Worm (Caenorhabditis elegans) whole organism, L3 larva: Measurements from ENCODE around the gene F17E9.2.

Experiments
- unc-39 ChIP-seq: sonication (generic microtip); optimal IDR thresholded peaks from 4 replicates; lab custom pipeline; 2017; ENCODE audit warnings: missing biosample characterization, missing genetic modification characterization
- unc-62 ChIP-seq: fragments of 150-350 bp; sonication (generic microtip); optimal IDR thresholded peaks from 4 replicates; lab custom pipeline; 2014; ENCODE audit warnings: missing biosample characterization, missing genetic modification reagents, missing genetic modification characterization
- zag-1 ChIP-seq: fragments of 150-350 bp; optimal IDR thresholded peaks from 2 replicates; lab custom pipeline; 2014; ENCODE audit warnings: missing biosample characterization, missing genetic modification characterization

DNA sequence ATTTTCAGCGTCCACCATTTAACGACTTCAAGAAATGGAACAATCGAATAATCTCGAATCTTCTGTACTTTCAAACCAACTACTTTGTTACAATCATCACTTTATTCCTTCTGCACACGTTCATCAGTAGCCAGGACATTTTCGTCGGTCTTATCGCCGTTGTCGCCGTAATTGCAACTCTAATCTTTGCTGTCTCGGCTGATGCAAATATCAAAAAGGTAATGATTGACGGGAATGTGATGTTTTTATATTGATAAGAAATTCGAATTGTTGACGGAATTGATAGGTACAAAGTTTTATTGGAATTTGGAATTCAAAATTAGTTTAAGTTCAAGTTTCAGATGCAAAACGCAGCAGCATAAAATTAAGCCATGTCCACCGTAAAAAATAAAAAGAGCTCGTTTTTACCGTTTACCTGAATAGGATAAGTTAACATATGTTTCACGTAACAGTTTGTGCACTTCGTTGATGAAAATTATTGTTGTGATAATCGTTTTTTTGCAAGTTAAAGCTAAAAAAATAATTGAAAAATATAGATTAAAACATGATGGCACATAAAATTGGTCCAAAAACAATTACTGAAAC is 24.7 kb downstream of the F17E9.2 start:
- TF ChIP-seq unc-39 (tag; lab: Kevin White, UChicago): no peak
- TF ChIP-seq unc-62 (GFP tag; lab: Kevin White, UChicago): no peak
- TF ChIP-seq zag-1: no peak
